Fruit fly (Drosophila melanogaster) whole organism, embryonic: ENCODE data around the gene Sox21a.

Experiments
- Abd-B ChIP-seq: fragments of 200-800 bp; sonication (Bioruptor generic); optimal IDR thresholded peaks from 2 replicates; lab custom pipeline; 2018; ENCODE audit warnings: missing biosample characterization, mild to moderate bottlenecking, missing genetic modification characterization, moderate library complexity
- Aef1 ChIP-seq: fragments of 200-800 bp; sonication (Bioruptor generic); IDR thresholded peaks from 3 replicates; pipeline ENCODE4 v1.3.6; 2022; ENCODE audit warnings: missing biosample characterization, missing genetic modification characterization
- Antp ChIP-seq: fragments of 200-800 bp; sonication (Bioruptor generic); optimal IDR thresholded peaks from 3 replicates; lab custom pipeline; 2016; ENCODE audit warnings: missing biosample characterization, missing genetic modification characterization
- Atf3 ChIP-seq: fragments of 200-800 bp; sonication (Bioruptor generic); optimal IDR thresholded peaks from 3 replicates; lab custom pipeline; 2016; ENCODE audit warnings: missing biosample characterization, missing genetic modification characterization
- Bdp1 ChIP-seq: fragments of 200-800 bp; sonication (Bioruptor generic); optimal IDR thresholded peaks from 3 replicates; lab custom pipeline; 2016; ENCODE audit warnings: missing biosample characterization, missing genetic modification characterization
- CG10543 ChIP-seq: fragments of 200-800 bp; sonication (Bioruptor generic); optimal IDR thresholded peaks from 3 replicates; lab custom pipeline; 2017; ENCODE audit warnings: missing biosample characterization, mild to moderate bottlenecking, missing genetic modification characterization, moderate library complexity
- CG10959 ChIP-seq: fragments of 200-800 bp; sonication (Bioruptor generic); IDR thresholded peaks from 2 replicates; pipeline ENCODE4 v1.3.6; 2022; ENCODE audit warnings: missing biosample characterization, missing genetic modification characterization
- CG11398 ChIP-seq: fragments of 200-800 bp; sonication (Bioruptor generic); optimal IDR thresholded peaks from 2 replicates; lab custom pipeline; 2016; ENCODE audit warnings: missing biosample characterization, missing genetic modification characterization
- CG12299 ChIP-seq: fragments of 200-800 bp; sonication (Bioruptor generic); optimal IDR thresholded peaks from 2 replicates; lab custom pipeline; 2018; ENCODE audit warnings: missing biosample characterization, mild to moderate bottlenecking, missing genetic modification characterization
- CG13287 ChIP-seq: fragments of 200-800 bp; sonication (Bioruptor generic); IDR thresholded peaks from 2 replicates; pipeline ENCODE4 v1.3.6; 2022; ENCODE audit warnings: missing biosample characterization, missing genetic modification characterization; ENCODE audit not compliant: partially characterized antibody
- CG15479 ChIP-seq: fragments of 200-800 bp; sonication (Bioruptor generic); optimal IDR thresholded peaks from 3 replicates; lab custom pipeline; 2019; ENCODE audit warnings: missing biosample characterization, mild to moderate bottlenecking, missing genetic modification characterization, moderate library complexity
- CG16815 ChIP-seq: fragments of 200-800 bp; sonication (Bioruptor generic); optimal IDR thresholded peaks from 3 replicates; lab custom pipeline; 2017; ENCODE audit warnings: missing biosample characterization, mild to moderate bottlenecking, missing genetic modification characterization
- CG17568 ChIP-seq: fragments of 200-800 bp; sonication (Bioruptor generic); optimal IDR thresholded peaks from 2 replicates; lab custom pipeline; 2018; ENCODE audit warnings: missing biosample characterization, mild to moderate bottlenecking, missing genetic modification characterization, moderate library complexity
- CG1792 ChIP-seq: fragments of 200-800 bp; sonication (Bioruptor generic); optimal IDR thresholded peaks from 2 replicates; lab custom pipeline; 2016; ENCODE audit warnings: missing biosample characterization, missing genetic modification characterization
- CG18599 ChIP-seq: fragments of 200-800 bp; sonication (Bioruptor generic); optimal IDR thresholded peaks from 3 replicates; lab custom pipeline; 2017; ENCODE audit warnings: missing biosample characterization, missing genetic modification characterization, mild to moderate bottlenecking, moderate library complexity, missing genetic modification reagents
- CG18764 ChIP-seq: fragments of 200-800 bp; sonication (Bioruptor generic); optimal IDR thresholded peaks from 3 replicates; lab custom pipeline; 2016; ENCODE audit warnings: missing biosample characterization, missing genetic modification characterization
- CG4617 ChIP-seq: fragments of 200-800 bp; sonication (Bioruptor generic); optimal IDR thresholded peaks from 3 replicates; lab custom pipeline; 2016; ENCODE audit warnings: missing biosample characterization, missing genetic modification characterization, borderline replicate concordance
- CG4707 ChIP-seq: fragments of 200-800 bp; sonication (Bioruptor generic); optimal IDR thresholded peaks from 2 replicates; lab custom pipeline; 2018; ENCODE audit warnings: missing biosample characterization, mild to moderate bottlenecking, missing genetic modification characterization, moderate library complexity
- CG7963 ChIP-seq: fragments of 200-800 bp; sonication (Bioruptor generic); IDR thresholded peaks from 3 replicates; pipeline ENCODE4 v1.3.6; 2022; ENCODE audit warnings: missing biosample characterization, missing genetic modification characterization; ENCODE audit not compliant: partially characterized antibody
- CG8359 ChIP-seq: fragments of 200-800 bp; sonication (Bioruptor generic); optimal IDR thresholded peaks from 2 replicates; lab custom pipeline; 2017; ENCODE audit warnings: missing biosample characterization, mild to moderate bottlenecking, missing genetic modification characterization, borderline replicate concordance
- CG8478 ChIP-seq: fragments of >200 bp; optimal IDR thresholded peaks from 2 replicates; lab custom pipeline; 2018
- CG9609 ChIP-seq: fragments of 200-800 bp; sonication (Bioruptor generic); optimal IDR thresholded peaks from 3 replicates; lab custom pipeline; 2016; ENCODE audit warnings: missing biosample characterization, missing genetic modification characterization
- CG9817 ChIP-seq: fragments of 200-800 bp; sonication (Bioruptor generic); optimal IDR thresholded peaks from 2 replicates; lab custom pipeline; 2018; ENCODE audit warnings: missing biosample characterization, mild to moderate bottlenecking, missing genetic modification characterization, moderate library complexity
- Deaf1 ChIP-seq: fragments of 200-800 bp; optimal IDR thresholded peaks from 3 replicates; lab custom pipeline; 2019; ENCODE audit warnings: missing biosample characterization, mild to moderate bottlenecking, missing genetic modification characterization, moderate library complexity
- Dll ChIP-seq: fragments of 200-800 bp; sonication (Bioruptor generic); IDR thresholded peaks from 4 replicates; pipeline ENCODE4 v1.3.6; 2022; ENCODE audit warnings: missing biosample characterization, missing genetic modification characterization; ENCODE audit not compliant: partially characterized antibody
- MESR4 ChIP-seq: fragments of 200-800 bp; sonication (Bioruptor generic); optimal IDR thresholded peaks from 2 replicates; lab custom pipeline; 2018; ENCODE audit warnings: missing biosample characterization, mild to moderate bottlenecking, missing genetic modification characterization, moderate library complexity
- MTF-1 ChIP-seq: fragments of 200-800 bp; sonication (Bioruptor generic); optimal IDR thresholded peaks from 2 replicates; lab custom pipeline; 2018; ENCODE audit warnings: missing biosample characterization, mild to moderate bottlenecking, missing genetic modification characterization, borderline replicate concordance
- Neu2 ChIP-seq: fragments of 200-800 bp; sonication (Bioruptor generic); optimal IDR thresholded peaks from 3 replicates; lab custom pipeline; 2016; ENCODE audit warnings: missing biosample characterization, missing genetic modification characterization, borderline replicate concordance
- Scr ChIP-seq: fragments of 200-800 bp; sonication (Bioruptor generic); IDR thresholded peaks from 2 replicates; pipeline ENCODE4 v1.3.6; 2022; ENCODE audit warnings: missing biosample characterization, missing genetic modification characterization; ENCODE audit not compliant: partially characterized antibody
- Sox100B ChIP-seq: fragments of 200-800 bp; sonication (Bioruptor generic); optimal IDR thresholded peaks from 3 replicates; lab custom pipeline; 2018; ENCODE audit warnings: missing biosample characterization, mild to moderate bottlenecking, missing genetic modification characterization
- Stat92E ChIP-seq, 3 experiments: fragments of >200 bp in 2 of 3; fragments of 200-800 bp in 1 of 3; sonication (Bioruptor generic) in 1 of 3; optimal IDR thresholded peaks; 2 replicates each; lab custom pipeline; 2017 to 2019; ENCODE audit warnings: missing biosample characterization in 3 of 3, missing genetic modification characterization in 3 of 3, mild to moderate bottlenecking in 1 of 3, moderate library complexity in 1 of 3
- Xrp1 ChIP-seq: fragments of 200-800 bp; sonication (Bioruptor generic); IDR thresholded peaks from 2 replicates; pipeline ENCODE4 v1.3.6; 2022; ENCODE audit warnings: missing biosample characterization, missing genetic modification characterization
- bab2 ChIP-seq: fragments of 200-800 bp; sonication (Bioruptor generic); optimal IDR thresholded peaks from 2 replicates; lab custom pipeline; 2016; ENCODE audit warnings: missing biosample characterization, missing genetic modification characterization
- bcd ChIP-seq: fragments of 200-800 bp; sonication (Bioruptor generic); optimal IDR thresholded peaks from 2 replicates; lab custom pipeline; 2017; ENCODE audit warnings: missing biosample characterization, mild to moderate bottlenecking, missing genetic modification characterization
- crc ChIP-seq: fragments of 200-800 bp; sonication (Bioruptor generic); optimal IDR thresholded peaks from 2 replicates; lab custom pipeline; 2016; ENCODE audit warnings: missing biosample characterization, missing genetic modification characterization
- da ChIP-seq: fragments of 200-800 bp; sonication (Bioruptor generic); optimal IDR thresholded peaks from 2 replicates; lab custom pipeline; 2016; ENCODE audit warnings: missing biosample characterization, missing genetic modification characterization
- ewg ChIP-seq: fragments of 200-800 bp; sonication (Bioruptor generic); optimal IDR thresholded peaks from 3 replicates; lab custom pipeline; 2017; ENCODE audit warnings: mild to moderate bottlenecking, missing biosample characterization, missing genetic modification reagents, missing genetic modification characterization
- gce ChIP-seq: fragments of 200-800 bp; sonication (Bioruptor generic); IDR thresholded peaks from 3 replicates; pipeline ENCODE4 v1.3.6; 2022; ENCODE audit warnings: missing biosample characterization, missing genetic modification characterization
- gcm2 ChIP-seq: fragments of 200-800 bp; sonication (Bioruptor generic); optimal IDR thresholded peaks from 2 replicates; lab custom pipeline; 2016; ENCODE audit warnings: missing biosample characterization, missing genetic modification characterization
- hb ChIP-seq: fragments of 200-800 bp; sonication (Bioruptor generic); IDR thresholded peaks from 3 replicates; pipeline ENCODE4 v1.3.6; 2022; ENCODE audit warnings: missing biosample characterization, missing genetic modification characterization; ENCODE audit not compliant: partially characterized antibody
- hbn ChIP-seq: fragments of 200-800 bp; sonication (Bioruptor generic); IDR thresholded peaks from 2 replicates; pipeline ENCODE4 v1.3.6; 2022; ENCODE audit warnings: missing biosample characterization, missing genetic modification characterization; ENCODE audit not compliant: partially characterized antibody
- inv ChIP-seq: fragments of 200-800 bp; sonication (Bioruptor generic); IDR thresholded peaks from 2 replicates; pipeline ENCODE4 v1.3.6; 2022; ENCODE audit warnings: missing biosample characterization, missing genetic modification characterization; ENCODE audit not compliant: partially characterized antibody
- jumu ChIP-seq: fragments of 200-800 bp; sonication (Bioruptor generic); optimal IDR thresholded peaks from 3 replicates; lab custom pipeline; 2016; ENCODE audit warnings: missing biosample characterization, missing genetic modification characterization
- kay ChIP-seq: fragments of 200-800 bp; sonication (Bioruptor generic); optimal IDR thresholded peaks from 2 replicates; lab custom pipeline; 2016; ENCODE audit warnings: missing biosample characterization, missing genetic modification characterization
- knrl ChIP-seq: fragments of 200-800 bp; sonication (Bioruptor generic); IDR thresholded peaks from 3 replicates; pipeline ENCODE4 v1.3.6; 2022; ENCODE audit warnings: missing biosample characterization, missing genetic modification characterization; ENCODE audit not compliant: partially characterized antibody
- maf-S ChIP-seq: fragments of 200-800 bp; sonication (Bioruptor generic); optimal IDR thresholded peaks from 2 replicates; lab custom pipeline; 2016; ENCODE audit warnings: missing biosample characterization, missing genetic modification characterization
- mld ChIP-seq: fragments of 200-800 bp; sonication (Bioruptor generic); IDR thresholded peaks from 3 replicates; pipeline ENCODE4 v1.3.6; 2022; ENCODE audit warnings: missing biosample characterization, missing genetic modification characterization; ENCODE audit not compliant: partially characterized antibody
- rib ChIP-seq: fragments of 200-800 bp; sonication (Bioruptor generic); IDR thresholded peaks from 2 replicates; pipeline ENCODE4 v1.3.6; 2022; ENCODE audit warnings: missing biosample characterization, missing genetic modification characterization
- ro ChIP-seq: fragments of 200-800 bp; sonication (Bioruptor generic); IDR thresholded peaks from 2 replicates; pipeline ENCODE4 v1.3.6; 2022; ENCODE audit warnings: missing biosample characterization, missing genetic modification characterization
- schlank ChIP-seq: fragments of 200-800 bp; sonication (Bioruptor generic); optimal IDR thresholded peaks from 2 replicates; lab custom pipeline; 2018; ENCODE audit warnings: missing biosample characterization, mild to moderate bottlenecking, missing genetic modification characterization

The Sox21a gene

dm6 chr3L:14071621-14072020, 36.3 kb downstream of the Sox21a start, which contains the start of gene Pex1 (continued):
- TF ChIP-seq CG9817 (tag; lab: Kevin White, UChicago) = no peak
- TF ChIP-seq schlank = no peak
- TF ChIP-seq CG15479 = peak; percentile 29
- TF ChIP-seq rib (GFP tag; lab: Robert Waterston, UW) = peak; percentile 58
- no peak; the same call in 1 of the 2 replicates for TF ChIP-seq Xrp1 (GFP tag; lab: Robert Waterston, UW)
- no peak for TF ChIP-seq CG10543 (GFP tag; lab: Kevin White, UChicago)
- no peak for TF ChIP-seq CG17568 (GFP tag; lab: Kevin White, UChicago)
- no peak for TF ChIP-seq CG18599 (GFP tag; lab: Kevin White, UChicago)
- TF ChIP-seq Atf3 = no peak
- TF ChIP-seq CG18764 (GFP tag; lab: Kevin White, UChicago) = no peak
- TF ChIP-seq hb (GFP tag; lab: Robert Waterston, UW) = no peak; the same call in 2 of the 3 replicates
- TF ChIP-seq bcd (GFP tag; lab: Kevin White, UChicago) = no peak
- no peak for TF ChIP-seq bab2 (GFP tag; lab: Kevin White, UChicago)
- no peak for TF ChIP-seq CG11398 (GFP tag; lab: Kevin White, UChicago)
- TF ChIP-seq Deaf1 = no peak
- TF ChIP-seq kay (GFP tag; lab: Kevin White, UChicago) = no peak
- no peak for TF ChIP-seq CG4707 (GFP tag; lab: Kevin White, UChicago)
- no peak for TF ChIP-seq Stat92E (GFP tag; optimal IDR thresholded peaks at IDR 0.05; lab: Kevin White, UChicago)
- TF ChIP-seq gce (GFP tag; lab: Robert Waterston, UW) = no peak
- no peak for TF ChIP-seq ewg (GFP tag; lab: Kevin White, UChicago)
- peak; percentile 90 for TF ChIP-seq CG13287 (GFP tag; lab: Robert Waterston, UW)
- TF ChIP-seq mld (GFP tag; lab: Robert Waterston, UW) = no peak
- TF ChIP-seq Abd-B (GFP tag; lab: Kevin White, UChicago) = no peak
- no peak for TF ChIP-seq da (GFP tag; lab: Kevin White, UChicago)
- no peak for TF ChIP-seq MTF-1 (GFP tag; lab: Kevin White, UChicago)
- TF ChIP-seq Aef1 (GFP tag; lab: Robert Waterston, UW) = no peak
- TF ChIP-seq CG12299 (tag; lab: Kevin White, UChicago) = no peak
- TF ChIP-seq CG1792 = no peak
- no peak for TF ChIP-seq CG16815
- TF ChIP-seq gcm2 = no peak
- no peak for TF ChIP-seq CG8359 (GFP tag; lab: Kevin White, UChicago)
- TF ChIP-seq CG9609 (GFP tag; lab: Kevin White, UChicago) = no peak
- peak; percentile 31 for TF ChIP-seq CG4617
- no peak for TF ChIP-seq jumu (GFP tag; lab: Kevin White, UChicago)
- TF ChIP-seq Bdp1 (GFP tag; lab: Kevin White, UChicago) = no peak
- TF ChIP-seq CG10959 (GFP tag; lab: Robert Waterston, UW) = no peak
- no peak for TF ChIP-seq maf-S (GFP tag; lab: Kevin White, UChicago)
- no peak for TF ChIP-seq ro (GFP tag; lab: Robert Waterston, UW)
- peak; percentile 87 for TF ChIP-seq Scr
- peak; percentile 78 for TF ChIP-seq knrl
- no peak for TF ChIP-seq Neu2 (GFP tag; lab: Kevin White, UChicago)
- no peak; the same call in 2 of the 3 replicates for TF ChIP-seq CG7963 (GFP tag; lab: Robert Waterston, UW)
- no peak for TF ChIP-seq Antp
- TF ChIP-seq CG8478 (lab: Kevin White, UChicago) = no peak
- peak; percentile 70 for TF ChIP-seq hbn
- TF ChIP-seq Sox100B = no peak
- no peak for TF ChIP-seq crc (GFP tag; lab: Kevin White, UChicago)
- peak; percentile 86 for TF ChIP-seq Dll
- TF ChIP-seq MESR4 (GFP tag; lab: Kevin White, UChicago) = peak; percentile 43
- TF ChIP-seq inv (GFP tag; lab: Robert Waterston, UW) = peak; percentile 66
